Fruit fly (Drosophila melanogaster) whole organism, embryonic: ENCODE measurements around the gene CG6295.

Source experiments
- B-H1 ChIP-seq: fragments of 200-800 bp; sonication (Bioruptor generic); IDR thresholded peaks from 3 replicates; pipeline ENCODE4 v1.3.6; 2022; ENCODE audit warnings: missing biosample characterization, missing genetic modification characterization
- BEAF-32 ChIP-seq: fragments of 200-800 bp; sonication (Bioruptor generic); optimal IDR thresholded peaks from 3 replicates; lab custom pipeline; 2017; ENCODE audit warnings: missing biosample characterization, missing genetic modification characterization, mild to moderate bottlenecking, moderate library complexity, missing genetic modification reagents
- Bdp1 ChIP-seq: fragments of 200-800 bp; sonication (Bioruptor generic); optimal IDR thresholded peaks from 3 replicates; lab custom pipeline; 2016; ENCODE audit warnings: missing biosample characterization, missing genetic modification characterization
- CG10147 ChIP-seq: fragments of 200-800 bp; sonication (Bioruptor generic); optimal IDR thresholded peaks from 2 replicates; lab custom pipeline; 2019; ENCODE audit warnings: missing biosample characterization, mild to moderate bottlenecking, missing genetic modification characterization, moderate library complexity
- CG10267 ChIP-seq: fragments of 200-800 bp; sonication (Bioruptor generic); optimal IDR thresholded peaks from 2 replicates; lab custom pipeline; 2018; ENCODE audit warnings: missing biosample characterization, mild to moderate bottlenecking, missing genetic modification characterization, moderate library complexity
- CG10366 ChIP-seq: fragments of 200-800 bp; sonication (Bioruptor generic); IDR thresholded peaks from 2 replicates; pipeline ENCODE4 v1.3.6; 2022; ENCODE audit warnings: missing biosample characterization, missing genetic modification characterization
- CG10654 ChIP-seq: fragments of 200-800 bp; sonication (Bioruptor generic); optimal IDR thresholded peaks from 2 replicates; lab custom pipeline; 2016; ENCODE audit warnings: missing biosample characterization, missing genetic modification characterization
- CG11085 ChIP-seq: fragments of 200-800 bp; sonication (Bioruptor generic); IDR thresholded peaks from 2 replicates; pipeline ENCODE4 v1.3.6; 2022; ENCODE audit warnings: missing biosample characterization, missing genetic modification characterization
- CG12659 ChIP-seq: fragments of 200-800 bp; sonication (Bioruptor generic); optimal IDR thresholded peaks from 3 replicates; lab custom pipeline; 2017; ENCODE audit warnings: mild to moderate bottlenecking, missing biosample characterization, missing genetic modification reagents, missing genetic modification characterization
- CG16813 ChIP-seq: fragments of 200-800 bp; sonication (Bioruptor generic); IDR thresholded peaks from 3 replicates; pipeline ENCODE4 v1.3.6; 2022; ENCODE audit warnings: missing biosample characterization, missing genetic modification characterization; ENCODE audit not compliant: partially characterized antibody
- CG17186 ChIP-seq: fragments of 200-800 bp; sonication (Bioruptor generic); optimal IDR thresholded peaks from 3 replicates; lab custom pipeline; 2017; ENCODE audit warnings: missing biosample characterization, missing genetic modification reagents, missing genetic modification characterization
- CG18764 ChIP-seq: fragments of 200-800 bp; sonication (Bioruptor generic); optimal IDR thresholded peaks from 3 replicates; lab custom pipeline; 2016; ENCODE audit warnings: missing biosample characterization, missing genetic modification characterization
- CG33213 ChIP-seq: fragments of 200-800 bp; sonication (Bioruptor generic); optimal IDR thresholded peaks from 3 replicates; lab custom pipeline; 2016; ENCODE audit warnings: missing biosample characterization, missing genetic modification characterization
- CG4730 ChIP-seq: fragments of 200-800 bp; sonication (Bioruptor generic); IDR thresholded peaks from 2 replicates; pipeline ENCODE4 v1.3.6; 2022; ENCODE audit warnings: missing biosample characterization, missing genetic modification characterization
- CG6765 ChIP-seq: fragments of 200-800 bp; sonication (Bioruptor generic); optimal IDR thresholded peaks from 3 replicates; lab custom pipeline; 2017; ENCODE audit warnings: missing biosample characterization, mild to moderate bottlenecking, missing genetic modification characterization
- CG7357 ChIP-seq: fragments of 200-800 bp; sonication (Bioruptor generic); IDR thresholded peaks from 3 replicates; pipeline ENCODE4 v1.3.6; 2022; ENCODE audit warnings: missing biosample characterization, missing genetic modification characterization
- CG7372 ChIP-seq: fragments of 200-800 bp; sonication (Bioruptor generic); IDR thresholded peaks from 2 replicates; pipeline ENCODE4 v1.3.6; 2022; ENCODE audit warnings: missing biosample characterization, missing genetic modification characterization
- CG8290 ChIP-seq, 3 experiments: fragments of 200-800 bp; sonication (Bioruptor generic); optimal IDR thresholded peaks; 2 replicates each; lab custom pipeline; 2016 to 2019; ENCODE audit warnings: missing biosample characterization in 3 of 3, missing genetic modification characterization in 3 of 3, mild to moderate bottlenecking in 2 of 3, moderate library complexity in 1 of 3
- CG8765 ChIP-seq: fragments of 200-800 bp; sonication (Bioruptor generic); IDR thresholded peaks from 2 replicates; pipeline ENCODE4 v1.3.6; 2022; ENCODE audit warnings: missing biosample characterization, missing genetic modification characterization
- CG9876 ChIP-seq: fragments of 200-800 bp; sonication (Bioruptor generic); optimal IDR thresholded peaks from 2 replicates; lab custom pipeline; 2016; ENCODE audit warnings: missing biosample characterization, missing genetic modification characterization
- CkIIα-i1 ChIP-seq: fragments of 200-800 bp; sonication (Bioruptor generic); IDR thresholded peaks from 2 replicates; pipeline ENCODE4 v1.3.6; 2022; ENCODE audit warnings: missing biosample characterization, missing genetic modification characterization
- Dip3 ChIP-seq: fragments of 200-800 bp; sonication (Bioruptor generic); optimal IDR thresholded peaks from 3 replicates; lab custom pipeline; 2016; ENCODE audit warnings: missing biosample characterization, missing genetic modification characterization
- Doc3 ChIP-seq: fragments of 200-800 bp; sonication (Bioruptor generic); IDR thresholded peaks from 3 replicates; pipeline ENCODE4 v1.3.6; 2022; ENCODE audit warnings: missing biosample characterization, missing genetic modification characterization; ENCODE audit not compliant: partially characterized antibody
- HLH4C ChIP-seq: fragments of 200-800 bp; sonication (Bioruptor generic); IDR thresholded peaks from 3 replicates; pipeline ENCODE4 v1.3.6; 2022; ENCODE audit warnings: missing biosample characterization, missing genetic modification characterization; ENCODE audit not compliant: partially characterized antibody
- MBD-R2 ChIP-seq: fragments of 200-800 bp; sonication (Bioruptor generic); IDR thresholded peaks from 2 replicates; pipeline ENCODE4 v1.3.6; 2022; ENCODE audit warnings: missing biosample characterization, missing genetic modification characterization
- Max ChIP-seq: fragments of 200-800 bp; sonication (Bioruptor generic); optimal IDR thresholded peaks from 2 replicates; lab custom pipeline; 2016; ENCODE audit warnings: missing biosample characterization, mild to moderate bottlenecking, missing genetic modification characterization
- Myb ChIP-seq: fragments of 200-800 bp; sonication (Bioruptor generic); optimal IDR thresholded peaks from 2 replicates; lab custom pipeline; 2016; ENCODE audit warnings: missing biosample characterization, missing genetic modification characterization
- NC2α ChIP-seq: fragments of 200-800 bp; sonication (Bioruptor generic); optimal IDR thresholded peaks from 2 replicates; lab custom pipeline; 2016; ENCODE audit warnings: missing biosample characterization, missing genetic modification characterization
- Opbp ChIP-seq: fragments of 200-800 bp; sonication (Bioruptor generic); IDR thresholded peaks from 3 replicates; pipeline ENCODE4 v1.3.6; 2022; ENCODE audit warnings: missing biosample characterization, missing genetic modification characterization; ENCODE audit not compliant: partially characterized antibody
- Pdp1 ChIP-seq, 2 experiments: fragments of 200-800 bp; sonication (Bioruptor generic); optimal IDR thresholded peaks; 3 replicates each; lab custom pipeline; 2016; ENCODE audit warnings: missing biosample characterization in 2 of 2, missing genetic modification characterization in 2 of 2, mild to moderate bottlenecking in 1 of 2, moderate library complexity in 1 of 2
- Spps ChIP-seq: fragments of 200-800 bp; sonication (Bioruptor generic); optimal IDR thresholded peaks from 2 replicates; lab custom pipeline; 2018; ENCODE audit warnings: missing biosample characterization, mild to moderate bottlenecking, missing genetic modification characterization
- Sry-β ChIP-seq: fragments of 200-800 bp; sonication (Bioruptor generic); optimal IDR thresholded peaks from 2 replicates; lab custom pipeline; 2018; ENCODE audit warnings: missing biosample characterization, mild to moderate bottlenecking, missing genetic modification characterization, moderate library complexity
- YL-1 ChIP-seq: fragments of 200-800 bp; sonication (Bioruptor generic); optimal IDR thresholded peaks from 3 replicates; lab custom pipeline; 2017; ENCODE audit warnings: missing biosample characterization, mild to moderate bottlenecking, missing genetic modification characterization
- amos ChIP-seq: fragments of 200-800 bp; sonication (Bioruptor generic); IDR thresholded peaks from 2 replicates; pipeline ENCODE4 v1.3.6; 2022; ENCODE audit warnings: missing biosample characterization, missing genetic modification characterization; ENCODE audit not compliant: partially characterized antibody
- bbx ChIP-seq: fragments of 200-800 bp; sonication (Bioruptor generic); IDR thresholded peaks from 2 replicates; pipeline ENCODE4 v1.3.6; 2022; ENCODE audit warnings: missing biosample characterization, missing genetic modification characterization; ENCODE audit not compliant: partially characterized antibody
- cas ChIP-seq: fragments of 200-800 bp; sonication (Bioruptor generic); IDR thresholded peaks from 2 replicates; pipeline ENCODE4 v1.3.6; 2022; ENCODE audit warnings: missing biosample characterization, missing genetic modification characterization
- crp ChIP-seq, 2 experiments: fragments of 200-800 bp; sonication (Bioruptor generic); optimal IDR thresholded peaks; 2 replicates in 1 of 2; 3 replicates in 1 of 2; lab custom pipeline; 2017; ENCODE audit warnings: missing biosample characterization in 2 of 2, missing genetic modification characterization in 2 of 2, mild to moderate bottlenecking in 1 of 2, moderate library complexity in 1 of 2
- dimm ChIP-seq: fragments of 200-800 bp; sonication (Bioruptor generic); IDR thresholded peaks from 2 replicates; pipeline ENCODE4 v1.3.6; 2022; ENCODE audit warnings: missing biosample characterization, missing genetic modification characterization
- hb ChIP-seq: fragments of 200-800 bp; sonication (Bioruptor generic); IDR thresholded peaks from 3 replicates; pipeline ENCODE4 v1.3.6; 2022; ENCODE audit warnings: missing biosample characterization, missing genetic modification characterization; ENCODE audit not compliant: partially characterized antibody
- hth ChIP-seq: fragments of >200 bp; optimal IDR thresholded peaks from 2 replicates; lab custom pipeline; 2017; ENCODE audit warnings: inconsistent platforms
- jing ChIP-seq: fragments of 200-800 bp; sonication (Bioruptor generic); optimal IDR thresholded peaks from 2 replicates; lab custom pipeline; 2018; ENCODE audit warnings: missing biosample characterization, mild to moderate bottlenecking, missing genetic modification characterization
- kay ChIP-seq: fragments of 200-800 bp; sonication (Bioruptor generic); optimal IDR thresholded peaks from 2 replicates; lab custom pipeline; 2016; ENCODE audit warnings: missing biosample characterization, missing genetic modification characterization
- nmo ChIP-seq: fragments of 200-800 bp; sonication (Bioruptor generic); optimal IDR thresholded peaks from 2 replicates; lab custom pipeline; 2018; ENCODE audit warnings: missing biosample characterization, mild to moderate bottlenecking, missing genetic modification characterization, moderate library complexity
- nom ChIP-seq: fragments of 200-800 bp; sonication (Bioruptor generic); optimal IDR thresholded peaks from 2 replicates; lab custom pipeline; 2017; ENCODE audit warnings: missing biosample characterization, missing genetic modification characterization, mild to moderate bottlenecking, moderate library complexity, missing genetic modification reagents
- sc ChIP-seq, 3 experiments: fragments of >200 bp in 2 of 3; fragments of 200-800 bp in 1 of 3; sonication (Bioruptor generic) in 1 of 3; optimal IDR thresholded peaks; 2 replicates in 2 of 3; 3 replicates in 1 of 3; lab custom pipeline; 2017; ENCODE audit warnings: mild to moderate bottlenecking in 1 of 3, missing biosample characterization in 1 of 3, missing genetic modification characterization in 1 of 3, missing genetic modification reagents in 1 of 3
- shn ChIP-seq: fragments of 200-800 bp; sonication (Bioruptor generic); optimal IDR thresholded peaks from 3 replicates; lab custom pipeline; 2016; ENCODE audit warnings: missing biosample characterization, missing genetic modification characterization
- tll ChIP-seq, 2 experiments: fragments of 200-800 bp in 1 of 2; fragments of >200 bp in 1 of 2; sonication (Bioruptor generic) in 1 of 2; optimal IDR thresholded peaks; 2 replicates each; lab custom pipeline; 2017 to 2019; ENCODE audit warnings: missing biosample characterization in 2 of 2, missing genetic modification characterization in 2 of 2, mild to moderate bottlenecking in 1 of 2, moderate library complexity in 1 of 2
- zfh1 ChIP-seq: fragments of 200-800 bp; sonication (Bioruptor generic); IDR thresholded peaks from 3 replicates; pipeline ENCODE4 v1.3.6; 2022; ENCODE audit warnings: missing biosample characterization, missing genetic modification characterization

CG6295 gene

dm6 chr3R:26966794-26967323 lies 40.0 kb downstream of the CG6295 start, which contains the start of gene CG5521 (continued):
- no peak; the same call in 2 of the 3 replicates for TF ChIP-seq hb (GFP tag; lab: Robert Waterston, UW)
- no peak for TF ChIP-seq CG10147
- peak; percentile 0 for TF ChIP-seq nmo
- peak; percentile 91 for TF ChIP-seq Sry-β
- no peak for TF ChIP-seq CG10654
- TF ChIP-seq Spps (tag; lab: Kevin White, UChicago): no peak
- TF ChIP-seq cas (GFP tag; lab: Robert Waterston, UW): no peak
- TF ChIP-seq tll (GFP tag; optimal IDR thresholded peaks at IDR 0.05; lab: Kevin White, UChicago): no peak
- peak; percentile 0 for TF ChIP-seq BEAF-32
- TF ChIP-seq CG9876: no peak
- no peak for TF ChIP-seq dimm
- no peak for TF ChIP-seq CG7357 (GFP tag; lab: Robert Waterston, UW)
- TF ChIP-seq CG10366: no peak
- no peak for TF ChIP-seq sc (optimal IDR thresholded peaks at IDR 0.05; lab: Kevin White, UChicago)
- TF ChIP-seq sc (GFP tag; optimal IDR thresholded peaks at IDR 0.05; lab: Kevin White, UChicago): no peak
- no peak for TF ChIP-seq hth (lab: Kevin White, UChicago)
- TF ChIP-seq MBD-R2 (GFP tag; lab: Robert Waterston, UW): peak; percentile 74
- no peak for TF ChIP-seq CG7372 (GFP tag; lab: Robert Waterston, UW)
- no peak for TF ChIP-seq Max (GFP tag; lab: Kevin White, UChicago)
- no peak for TF ChIP-seq CkIIα-i1 (GFP tag; lab: Robert Waterston, UW)
- TF ChIP-seq bbx (GFP tag; lab: Robert Waterston, UW): peak; percentile 45
- peak; percentile 34 for TF ChIP-seq CG12659 (GFP tag; lab: Kevin White, UChicago)
- TF ChIP-seq Doc3 (GFP tag; lab: Robert Waterston, UW): no peak
- peak; percentile 2 for TF ChIP-seq CG10267
- no peak for TF ChIP-seq kay
- TF ChIP-seq nom (GFP tag; lab: Kevin White, UChicago): no peak
- peak; percentile 38 for TF ChIP-seq CG17186 (GFP tag; lab: Kevin White, UChicago)
- TF ChIP-seq Bdp1 (GFP tag; lab: Kevin White, UChicago): no peak
- no peak for TF ChIP-seq crp (GFP tag; optimal IDR thresholded peaks at IDR 0.05; lab: Kevin White, UChicago)
- TF ChIP-seq zfh1: no peak
- peak; percentile 22 for TF ChIP-seq CG6765 (GFP tag; lab: Kevin White, UChicago)
- peak; percentile 88 for TF ChIP-seq Myb (GFP tag; lab: Kevin White, UChicago)
- TF ChIP-seq HLH4C (GFP tag; lab: Robert Waterston, UW): peak; percentile 36; the same call in 1 of the 3 replicates
- TF ChIP-seq Dip3 (GFP tag; lab: Kevin White, UChicago): no peak
- TF ChIP-seq B-H1 (GFP tag; lab: Robert Waterston, UW): no peak
- TF ChIP-seq YL-1 (GFP tag; lab: Kevin White, UChicago): peak; percentile 76
- TF ChIP-seq shn: no peak
- peak; percentile 78; the same call in 1 of the 2 replicates for TF ChIP-seq amos (GFP tag; lab: Robert Waterston, UW)
- TF ChIP-seq CG18764 (GFP tag; lab: Kevin White, UChicago): no peak
- no peak for TF ChIP-seq CG8765 (GFP tag; lab: Robert Waterston, UW)
- TF ChIP-seq CG11085: no peak
- TF ChIP-seq CG16813 (GFP tag; lab: Robert Waterston, UW): 0 out of 3 replicates have a peak, but pooled peaks have one; percentile 34
- TF ChIP-seq jing: no peak
- no peak for TF ChIP-seq CG8290 (GFP tag; optimal IDR thresholded peaks at IDR 0.05; lab: Kevin White, UChicago)
- peak in 1 of 2 experiments; percentile 32 for TF ChIP-seq CG8290 (tag; optimal IDR thresholded peaks at IDR 0.05; lab: Kevin White, UChicago)
- no peak for TF ChIP-seq CG33213 (GFP tag; lab: Kevin White, UChicago)
- no peak for TF ChIP-seq NC2α (GFP tag; lab: Kevin White, UChicago)
- TF ChIP-seq Pdp1 (GFP tag; optimal IDR thresholded peaks at IDR 0.05; lab: Kevin White, UChicago): no peak
- TF ChIP-seq Opbp (GFP tag; lab: Robert Waterston, UW): peak; percentile 70
- no peak for TF ChIP-seq CG4730
